Worm (Caenorhabditis elegans) whole organism, L1 larva: ENCODE data around the gene apy-1.

ENCODE experiments used
- C34B4.2 ChIP-seq: sonication (generic microtip); optimal IDR thresholded peaks from 2 replicates; lab custom pipeline; 2017; ENCODE audit warnings: mild to moderate bottlenecking, missing genetic modification characterization, missing compliant biosample characterization
- Y116A8C.19 ChIP-seq: sonication (generic microtip); optimal IDR thresholded peaks from 2 replicates; lab custom pipeline; 2016; ENCODE audit warnings: missing compliant biosample characterization, missing genetic modification characterization, borderline replicate concordance
- aha-1 ChIP-seq: fragments of 150-350 bp; optimal IDR thresholded peaks from 2 replicates; lab custom pipeline; 2014; ENCODE audit warnings: missing biosample characterization, missing genetic modification characterization
- blmp-1 ChIP-seq: fragments of 150-350 bp; optimal IDR thresholded peaks from 2 replicates; lab custom pipeline; 2014; ENCODE audit warnings: missing biosample characterization, missing genetic modification characterization
- ceh-63 ChIP-seq: fragments of 200-800 bp; sonication (Bioruptor generic); optimal IDR thresholded peaks from 2 replicates; lab custom pipeline; 2018; ENCODE audit warnings: mild to moderate bottlenecking, missing genetic modification characterization, missing compliant biosample characterization
- ceh-82 ChIP-seq, 3 experiments: fragments of 150-350 bp in 1 of 3; sonication (generic microtip) in 2 of 3; optimal IDR thresholded peaks; 2 replicates each; lab custom pipeline; 2014 to 2017; ENCODE audit warnings: missing biosample characterization in 3 of 3, missing genetic modification characterization in 3 of 3
- efl-1 ChIP-seq, 4 experiments: fragments of 150-350 bp; optimal IDR thresholded peaks in 3 of 4; peaks in 1 of 4; 1 replicate in 1 of 4; 2 replicates in 3 of 4; lab custom pipeline; 2014; ENCODE audit warnings: missing biosample characterization in 2 of 4, missing genetic modification characterization in 2 of 4, missing genetic modification reagents in 2 of 4
- elt-2 ChIP-seq: sonication (generic microtip); optimal IDR thresholded peaks from 2 replicates; lab custom pipeline; 2016; ENCODE audit warnings: missing genetic modification characterization, mild to moderate bottlenecking, inconsistent platforms, missing compliant biosample characterization, missing genetic modification reagents
- elt-3 ChIP-seq, 6 experiments: fragments of 150-350 bp in 1 of 6; sonication (generic microtip); optimal IDR thresholded peaks; 2 replicates each; lab custom pipeline; 2017 to 2018; ENCODE audit warnings: missing biosample characterization in 6 of 6, missing genetic modification characterization in 6 of 6, inconsistent platforms in 1 of 6
- ets-5 ChIP-seq: fragments of 200-800 bp; sonication (Bioruptor generic); IDR thresholded peaks from 2 replicates; pipeline ENCODE4 v1.3.6; 2022; ENCODE audit warnings: missing genetic modification characterization, missing compliant biosample characterization
- fkh-4 ChIP-seq: sonication (generic microtip); optimal IDR thresholded peaks from 2 replicates; lab custom pipeline; 2016; ENCODE audit warnings: missing compliant biosample characterization, missing genetic modification characterization, borderline replicate concordance
- hlh-17 ChIP-seq: fragments of 200-800 bp; sonication (Bioruptor generic); optimal IDR thresholded peaks from 2 replicates; lab custom pipeline; 2018; ENCODE audit warnings: missing genetic modification characterization, mild to moderate bottlenecking, missing compliant biosample characterization, moderate library complexity, borderline replicate concordance
- hlh-4 ChIP-seq: sonication (generic microtip); optimal IDR thresholded peaks from 2 replicates; lab custom pipeline; 2016; ENCODE audit warnings: mild to moderate bottlenecking, missing genetic modification characterization, missing compliant biosample characterization
- irx-1 ChIP-seq: sonication (generic microtip); optimal IDR thresholded peaks from 2 replicates; lab custom pipeline; 2016; ENCODE audit warnings: missing genetic modification characterization, missing compliant biosample characterization
- lin-14 ChIP-seq: fragments of 200-800 bp; sonication (Bioruptor generic); optimal IDR thresholded peaks from 2 replicates; lab custom pipeline; 2018; ENCODE audit warnings: mild to moderate bottlenecking, missing genetic modification characterization, moderate library complexity, missing compliant biosample characterization
- lir-3 ChIP-seq: sonication (generic microtip); optimal IDR thresholded peaks from 2 replicates; lab custom pipeline; 2016; ENCODE audit warnings: mild to moderate bottlenecking, missing genetic modification characterization, moderate library complexity, missing compliant biosample characterization; ENCODE audit not compliant: poor library complexity
- mdl-1 ChIP-seq, 2 experiments: fragments of 150-350 bp; optimal IDR thresholded peaks; 2 replicates each; lab custom pipeline; 2014 to 2017; ENCODE audit warnings: missing biosample characterization in 2 of 2, missing genetic modification characterization in 2 of 2, inconsistent platforms in 1 of 2
- mef-2 ChIP-seq: fragments of 150-350 bp; optimal IDR thresholded peaks from 2 replicates; lab custom pipeline; 2014; ENCODE audit warnings: missing biosample characterization, missing genetic modification characterization
- mep-1 ChIP-seq: fragments of 150-350 bp; optimal IDR thresholded peaks from 2 replicates; lab custom pipeline; 2014; ENCODE audit warnings: missing biosample characterization, missing genetic modification characterization
- nhr-20 ChIP-seq: sonication (generic microtip); optimal IDR thresholded peaks from 2 replicates; lab custom pipeline; 2016; ENCODE audit warnings: mild to moderate bottlenecking, missing genetic modification characterization, missing compliant biosample characterization
- nhr-237 ChIP-seq: fragments of 150-350 bp; optimal IDR thresholded peaks from 2 replicates; lab custom pipeline; 2014; ENCODE audit warnings: missing biosample characterization, missing genetic modification characterization
- nhr-28 ChIP-seq: fragments of 150-350 bp; optimal IDR thresholded peaks from 2 replicates; lab custom pipeline; 2014; ENCODE audit warnings: missing biosample characterization, missing genetic modification characterization
- nhr-47 ChIP-seq: sonication (generic microtip); optimal IDR thresholded peaks from 2 replicates; lab custom pipeline; 2016; ENCODE audit warnings: mild to moderate bottlenecking, missing genetic modification characterization, moderate library complexity, missing compliant biosample characterization
- pag-3 ChIP-seq: sonication (generic microtip); optimal IDR thresholded peaks from 2 replicates; lab custom pipeline; 2017; ENCODE audit warnings: missing genetic modification characterization, mild to moderate bottlenecking, missing compliant biosample characterization, antibody characterized with exemption, borderline replicate concordance; ENCODE audit not compliant: insufficient read depth
- pqm-1 ChIP-seq: sonication (generic microtip); optimal IDR thresholded peaks from 3 replicates; lab custom pipeline; 2017; ENCODE audit warnings: missing biosample characterization, missing genetic modification characterization
- skn-1 ChIP-seq: fragments of 150-350 bp; optimal IDR thresholded peaks from 2 replicates; lab custom pipeline; 2014; ENCODE audit warnings: missing biosample characterization, missing genetic modification characterization
- unc-130 ChIP-seq: fragments of 150-350 bp; optimal IDR thresholded peaks from 2 replicates; lab custom pipeline; 2017; ENCODE audit warnings: missing biosample characterization, missing genetic modification characterization, inconsistent platforms
- unc-86 ChIP-seq: sonication (generic microtip); optimal IDR thresholded peaks from 2 replicates; lab custom pipeline; 2016; ENCODE audit warnings: missing genetic modification characterization, missing compliant biosample characterization
- zag-1 ChIP-seq: fragments of 150-350 bp; optimal IDR thresholded peaks from 2 replicates; lab custom pipeline; 2014; ENCODE audit warnings: missing biosample characterization, missing genetic modification characterization
- ztf-4 ChIP-seq: fragments of 150-350 bp; optimal IDR thresholded peaks from 2 replicates; lab custom pipeline; 2014; ENCODE audit warnings: missing biosample characterization, missing genetic modification characterization

apy-1 gene

ce11 chrX:7541078-7541477, 28.4 kb downstream of the apy-1 start:
- peak; percentile 7 for TF ChIP-seq lin-14
- no peak for TF ChIP-seq zag-1
- TF ChIP-seq mep-1 (tag; lab: Kevin White, UChicago) = no peak
- no peak for TF ChIP-seq lir-3
- no peak for TF ChIP-seq hlh-17 (GFP tag; lab: Kevin White, UChicago)

DNA sequence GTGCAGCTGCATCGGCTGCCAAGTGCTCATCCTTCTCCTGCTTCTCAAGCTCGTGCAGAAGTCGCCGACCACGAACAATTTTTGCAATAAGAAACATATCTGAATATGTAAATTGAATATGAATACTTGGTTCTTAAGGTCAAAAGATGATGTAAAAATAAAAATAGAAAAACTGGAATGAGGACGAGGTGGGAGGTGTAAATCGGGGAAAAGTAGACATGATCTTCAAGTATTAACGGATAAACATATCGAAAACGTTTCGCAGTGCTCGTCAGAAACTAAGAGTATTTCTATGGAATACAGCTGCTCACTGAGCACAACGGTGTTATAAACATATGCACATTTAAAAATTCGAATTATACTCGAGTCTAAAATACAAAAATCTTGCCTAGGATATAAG, 29.5 kb downstream of the apy-1 start, which contains the start of gene glb-16:
Gene glb-16 (minus strand): TSS at position 101 of the 400 bp plus-strand sequence.
- TF ChIP-seq nhr-237 (tag; lab: Kevin White, UChicago) = no peak
- TF ChIP-seq mef-2 = no peak
- no peak for TF ChIP-seq C34B4.2 (tag; lab: Kevin White, UChicago)
- no peak for TF ChIP-seq elt-2 (tag; lab: Kevin White, UChicago)
- TF ChIP-seq nhr-20 (tag; lab: Kevin White, UChicago) = no peak

DNA sequence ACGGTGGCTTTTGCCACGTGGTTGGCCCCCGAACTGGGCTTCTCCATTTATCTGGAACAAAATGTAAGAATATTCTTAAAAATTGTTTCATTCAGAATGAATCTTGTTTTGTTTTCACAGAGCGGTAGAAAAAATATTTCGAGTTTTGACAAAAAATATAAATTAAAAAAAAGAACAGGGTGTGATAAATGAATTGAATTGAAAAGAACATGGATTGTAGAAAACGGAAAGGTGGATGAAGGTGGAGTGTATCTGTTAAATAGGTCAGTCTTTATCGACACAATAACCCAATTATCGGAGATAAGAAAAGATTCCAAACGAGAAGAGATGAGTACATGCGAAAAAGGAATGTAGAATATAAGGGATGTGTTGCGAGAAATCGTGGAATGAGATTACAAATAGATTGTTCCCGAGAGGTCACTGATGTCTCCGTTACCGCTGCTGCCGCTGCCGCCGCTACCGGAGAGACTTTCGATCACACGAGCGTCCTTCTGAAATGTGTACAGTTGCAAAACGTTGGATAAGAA, 31.7 kb downstream of the apy-1 start, which contains the start of gene dpy-7:
Gene dpy-7 (minus strand): TSS at position 51 of the 527 bp plus-strand sequence.
- TF ChIP-seq skn-1 (tag; lab: Kevin White, UChicago) = no peak
- no peak for TF ChIP-seq nhr-237 (tag; lab: Kevin White, UChicago)
- TF ChIP-seq ets-5 (GFP tag; lab: Robert Waterston, UW) = no peak
- TF ChIP-seq blmp-1 (tag; lab: Kevin White, UChicago) = peak; percentile 67
- peak in 1 of 6 experiments; percentile 28 for TF ChIP-seq elt-3 (tag; optimal IDR thresholded peaks at IDR 0.05; lab: Kevin White, UChicago)
- TF ChIP-seq aha-1 = no peak

- TF ChIP-seq skn-1 (tag; lab: Kevin White, UChicago) = no peak
- TF ChIP-seq hlh-4 = no peak
- TF ChIP-seq mdl-1 (tag; optimal IDR thresholded peaks at IDR 0.05; lab: Kevin White, UChicago) = no peak
- no peak for TF ChIP-seq fkh-4 (tag; lab: Kevin White, UChicago)
- TF ChIP-seq, all 84 proteins: peak for 0
These were observed 32.7 kb downstream of the apy-1 start for ce11 chrX:7536869-7537268.

DNA sequence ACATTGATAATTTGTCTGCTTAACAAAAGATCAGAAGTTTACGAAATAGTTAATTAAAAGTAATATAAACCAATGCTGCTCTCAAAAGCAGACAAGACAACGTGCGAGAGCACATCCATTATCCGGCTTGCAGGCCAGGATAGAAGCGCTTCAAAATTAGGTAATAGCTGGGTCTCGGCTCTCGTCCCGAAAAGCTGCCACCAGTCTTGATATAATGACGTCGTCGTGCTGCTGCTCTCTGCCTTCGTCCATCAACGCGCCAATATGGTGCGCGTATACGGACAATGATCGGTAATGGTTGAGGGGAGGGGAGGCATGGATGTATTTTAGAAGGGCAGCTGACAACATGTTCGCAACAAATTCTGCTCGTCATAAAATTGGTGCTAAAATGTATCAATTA, 35.1 kb downstream of the apy-1 start:
- no peak for TF ChIP-seq pag-3 (tag; lab: Kevin White, UChicago)
- no peak for TF ChIP-seq Y116A8C.19
- TF ChIP-seq ceh-63 (GFP tag; lab: Kevin White, UChicago) = peak; percentile 71
- TF ChIP-seq efl-1 (optimal IDR thresholded peaks at IDR 0.05; lab: Kevin White, UChicago) = no peak
- no peak for TF ChIP-seq efl-1 (GFP tag; optimal IDR thresholded peaks at IDR 0.05 in 1 of 2; lab: Kevin White, UChicago)
- TF ChIP-seq pqm-1 (tag; lab: Kevin White, UChicago) = no peak
- no peak for TF ChIP-seq nhr-47 (tag; lab: Kevin White, UChicago)
- TF ChIP-seq ceh-82 (tag; optimal IDR thresholded peaks at IDR 0.05; lab: Kevin White, UChicago) = no peak

- TF ChIP-seq lin-14 = no peak
These were observed 36.9 kb downstream of the apy-1 start, which contains the start of gene ceh-14 for ce11 chrX:7532632-7533031. Gene ceh-14 (minus strand): TSS chrX:7532732.

DNA sequence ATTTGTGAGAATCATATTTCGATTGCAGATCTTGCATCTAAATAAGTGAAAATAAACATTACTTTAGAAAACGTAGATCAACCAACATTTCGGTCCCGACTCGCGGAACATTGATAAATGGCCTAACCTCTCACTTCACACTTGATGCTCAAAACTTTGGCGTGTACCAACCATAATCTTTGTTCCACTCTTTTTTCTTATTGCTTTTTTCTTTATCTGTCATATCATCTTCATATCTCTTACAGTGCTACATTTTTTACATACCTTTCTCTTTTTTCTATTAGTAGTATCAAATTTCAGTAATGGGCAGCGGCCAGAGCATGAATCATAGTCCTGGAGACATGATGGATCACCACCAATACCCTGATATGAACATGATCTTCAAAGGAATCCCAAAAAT, 44.3 kb downstream of the apy-1 start, which contains the start of gene F46C8.3:
Gene F46C8.3 (plus strand): TSS at position 301 of the 400 bp plus-strand sequence.
- TF ChIP-seq irx-1 (tag; lab: Kevin White, UChicago) = no peak
- no peak for TF ChIP-seq nhr-20 (tag; lab: Kevin White, UChicago)
- no peak for TF ChIP-seq unc-86
- TF ChIP-seq efl-1 (optimal IDR thresholded peaks at IDR 0.05; lab: Kevin White, UChicago) = no peak
- TF ChIP-seq efl-1 (GFP tag; optimal IDR thresholded peaks at IDR 0.05 in 1 of 2; lab: Kevin White, UChicago) = peak in 1 of 2 experiments; percentile 56
- no peak for TF ChIP-seq ztf-4 (tag; lab: Kevin White, UChicago)
- no peak for TF ChIP-seq nhr-28 (tag; lab: Kevin White, UChicago)
- no peak for TF ChIP-seq pag-3 (tag; lab: Kevin White, UChicago)
- no peak for TF ChIP-seq unc-130 (tag; lab: Kevin White, UChicago)
- TF ChIP-seq, all 84 proteins: peak for 1
